Worm (Caenorhabditis elegans): Measurements from ENCODE around the gene ucr-2.3.

DNA sequence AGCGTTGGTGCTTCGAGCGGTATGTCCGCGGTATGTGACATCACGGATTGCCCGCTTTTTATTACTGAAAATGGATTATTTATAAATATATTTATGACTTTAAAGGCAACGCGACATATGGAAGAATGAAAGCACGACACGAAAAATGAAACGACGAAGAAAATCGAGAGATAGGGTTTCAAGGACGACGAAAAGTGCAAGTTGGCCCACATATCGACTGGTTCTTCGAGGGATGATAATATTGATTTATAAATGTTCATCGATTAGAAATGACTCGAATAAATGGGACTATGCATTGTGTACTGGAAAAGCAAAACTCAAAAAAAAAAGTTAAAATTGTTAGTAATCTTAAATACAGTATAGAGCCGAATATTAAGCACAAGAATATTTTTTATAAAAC is 7.1 kb downstream of the ucr-2.3 start, which contains the start of gene zer-1:
- no peak for TF ChIP-seq hmbx-1 (tag; optimal IDR thresholded peaks at IDR 0.05)
- TF ChIP-seq ama-1 (optimal IDR thresholded peaks at IDR 0.05), result no peak
- no peak for TF ChIP-seq tra-4 (tag; optimal IDR thresholded peaks at IDR 0.05)
- no peak for TF ChIP-seq tbx-37 (GFP tag; conservative IDR thresholded peaks at IDR 0.05)
- TF ChIP-seq hmg-4 (GFP tag; optimal IDR thresholded peaks at IDR 0.05), result no peak
- TF ChIP-seq ceh-36 (tag; optimal IDR thresholded peaks at IDR 0.05), result no peak

Measured in whole organism, early embryonic.